Worm (Caenorhabditis elegans) whole organism, L4/young adult: ENCODE data around the gene egas-2.

Experiments
- W03F9.2 ChIP-seq: fragments of 150-350 bp; optimal IDR thresholded peaks from 2 replicates; lab custom pipeline; 2014; ENCODE audit warnings: missing biosample characterization, missing genetic modification characterization
- dao-5 ChIP-seq: sonication (generic microtip); optimal IDR thresholded peaks from 2 replicates; lab custom pipeline; 2016; ENCODE audit warnings: missing genotype, missing genetic modification characterization, moderate library complexity, missing compliant biosample characterization
- him-1 ChIP-seq: sonication (generic microtip); optimal IDR thresholded peaks from 2 replicates; lab custom pipeline; 2016; ENCODE audit warnings: missing genotype, missing genetic modification reagents, missing genetic modification characterization, missing compliant biosample characterization

The egas-2 gene

DNA sequence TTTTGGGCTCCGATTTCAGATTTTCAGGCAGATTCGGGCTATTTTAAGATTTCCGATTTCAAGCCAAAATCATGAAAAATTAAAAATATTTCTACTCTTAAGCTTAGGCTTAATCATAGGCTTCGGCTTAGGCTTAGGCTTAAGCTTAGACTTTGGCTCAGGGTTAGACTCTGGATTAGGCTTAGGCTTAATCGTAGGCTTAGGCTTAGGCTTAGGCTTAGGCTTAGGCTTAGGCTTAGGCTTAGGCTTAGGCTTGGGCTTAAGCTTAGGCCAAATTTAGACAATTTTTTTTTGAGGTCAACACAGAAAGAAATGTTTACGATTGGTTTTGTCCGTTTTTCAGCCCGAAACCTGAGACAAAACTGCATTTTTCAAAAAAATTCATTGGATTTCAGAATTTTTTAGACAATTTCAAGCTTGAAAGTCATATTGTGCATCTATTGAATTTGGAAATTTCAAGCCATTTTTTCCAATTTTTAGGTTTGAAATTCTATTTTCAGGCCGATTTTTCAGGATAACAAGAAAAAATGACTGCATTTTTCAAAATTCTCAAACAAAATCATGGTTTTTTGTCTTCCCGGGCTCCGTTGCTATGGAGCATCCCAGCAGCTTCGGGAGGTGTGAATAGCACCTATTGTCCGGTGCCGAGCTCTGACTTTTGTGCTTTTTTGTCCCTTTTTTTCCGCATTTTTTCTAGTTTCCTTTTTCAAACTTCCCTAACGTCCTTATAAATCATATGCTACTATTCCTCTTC is 10.4 kb upstream of the egas-2 start, which contains the start of gene egas-1:
Gene egas-1 (plus strand): TSS at position 704 of the 754 bp plus-strand sequence.
- TF ChIP-seq him-1 (tag; lab: Kevin White, UChicago): no peak
- TF ChIP-seq dao-5 (tag; lab: Kevin White, UChicago): no peak
- no peak for TF ChIP-seq W03F9.2 (tag; lab: Kevin White, UChicago)

DNA sequence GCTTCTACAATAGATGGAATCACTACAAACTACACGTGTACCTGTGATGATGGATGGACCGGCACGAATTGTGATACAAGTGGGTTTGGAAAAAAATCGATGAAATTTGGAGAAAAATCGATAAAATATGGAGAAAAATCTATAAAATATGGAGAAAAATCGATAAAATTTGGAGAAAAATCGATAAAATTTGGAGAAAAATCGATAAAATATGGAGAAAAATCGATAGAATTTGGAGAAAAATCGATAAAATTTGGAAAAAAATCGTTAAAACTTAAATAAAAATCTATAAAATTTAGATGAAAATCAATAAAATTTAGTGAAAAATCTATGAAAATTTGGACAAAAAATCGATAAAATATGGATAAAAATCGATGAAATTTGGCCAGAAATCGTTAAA is 5.9 kb upstream of the egas-2 start:
- TF ChIP-seq W03F9.2 (tag; lab: Kevin White, UChicago) (no peak), dao-5 (tag; lab: Kevin White, UChicago) (no peak), him-1 (tag; lab: Kevin White, UChicago) (no peak)

ce11 chrV:18656363-18656762 is 6.2 kb downstream of the egas-2 start:
- TF ChIP-seq W03F9.2 (tag; lab: Kevin White, UChicago) (no peak), dao-5 (tag; lab: Kevin White, UChicago) (no peak), him-1 (tag; lab: Kevin White, UChicago) (no peak)

- TF ChIP-seq him-1 (tag; lab: Kevin White, UChicago): no peak
- no peak for TF ChIP-seq W03F9.2 (tag; lab: Kevin White, UChicago)
- no peak for TF ChIP-seq dao-5 (tag; lab: Kevin White, UChicago)
Observed at ce11 chrV:18657391-18657790, 7.2 kb downstream of the egas-2 start.

DNA sequence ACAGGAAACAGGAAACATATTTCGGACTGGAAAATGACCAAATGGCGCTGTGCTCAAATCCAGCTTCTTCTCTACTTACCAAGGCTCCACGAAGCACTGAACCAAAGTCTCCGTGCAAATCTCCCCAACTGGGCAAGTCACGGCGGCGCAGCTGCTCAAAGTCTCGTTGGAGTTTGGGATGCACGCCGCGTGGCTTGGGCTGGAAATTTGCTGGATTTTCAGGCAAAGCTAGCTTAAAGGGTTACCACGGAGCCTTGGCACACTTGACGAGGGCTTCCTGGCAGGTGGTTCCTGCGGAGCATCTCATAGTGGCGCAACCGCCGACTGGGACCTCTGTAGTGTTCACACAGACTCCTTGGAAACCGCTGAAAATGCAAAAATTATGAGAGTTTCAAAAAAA is 8.8 kb downstream of the egas-2 start:
- TF ChIP-seq dao-5 (tag; lab: Kevin White, UChicago) (no peak), W03F9.2 (tag; lab: Kevin White, UChicago) (no peak), him-1 (tag; lab: Kevin White, UChicago) (no peak)

- TF ChIP-seq W03F9.2 (tag; lab: Kevin White, UChicago) (no peak), dao-5 (tag; lab: Kevin White, UChicago) (no peak), him-1 (tag; lab: Kevin White, UChicago) (no peak)
Observed at ce11 chrV:18662333-18662732, 12.2 kb downstream of the egas-2 start.

DNA sequence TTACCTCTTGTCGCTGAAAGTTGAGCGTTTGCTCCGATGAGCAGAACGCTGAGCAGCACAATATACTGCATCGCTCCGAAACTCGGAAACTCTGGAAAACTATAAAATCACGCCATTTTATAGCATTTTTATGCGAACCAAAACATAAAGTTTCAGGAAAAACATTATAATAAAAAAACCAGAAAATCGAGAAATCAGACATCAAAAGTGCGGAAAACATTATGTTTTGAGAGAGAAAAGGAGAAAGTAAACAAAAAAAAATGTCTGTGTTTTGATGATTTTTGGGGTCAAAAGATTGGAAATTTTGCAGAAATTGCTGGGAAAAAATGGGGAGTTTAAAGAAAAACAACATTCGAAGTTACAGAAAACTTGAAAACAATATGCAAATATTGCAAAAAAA is 13.9 kb downstream of the egas-2 start, which contains the start of gene Y69H2.3:
Gene Y69H2.3 (minus strand): TSS at position 101 of the 400 bp plus-strand sequence.
- TF ChIP-seq dao-5 (tag; lab: Kevin White, UChicago) (no peak), W03F9.2 (tag; lab: Kevin White, UChicago) (no peak), him-1 (tag; lab: Kevin White, UChicago) (no peak)

DNA sequence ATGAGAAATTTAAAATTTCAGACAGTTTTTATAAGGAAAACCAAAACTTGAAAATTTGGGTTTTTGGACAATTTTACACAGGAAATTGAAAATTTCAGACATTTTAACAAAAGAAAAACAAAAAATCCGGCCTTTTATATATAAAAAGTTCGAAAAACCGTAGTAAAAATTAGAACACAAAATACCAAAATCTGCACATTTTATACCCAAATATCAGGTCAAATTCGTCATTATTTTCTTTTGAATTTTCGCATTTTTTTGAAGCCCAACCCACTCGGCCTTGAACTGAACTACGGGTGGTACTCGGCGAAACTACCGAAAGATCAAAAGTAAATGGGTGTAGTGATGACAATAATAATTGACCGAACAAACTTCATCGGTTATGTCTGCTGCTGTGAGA is 17.0 kb downstream of the egas-2 start:
- no peak for TF ChIP-seq dao-5 (tag; lab: Kevin White, UChicago)
- TF ChIP-seq W03F9.2 (tag; lab: Kevin White, UChicago): no peak
- TF ChIP-seq him-1 (tag; lab: Kevin White, UChicago): no peak

- TF ChIP-seq dao-5 (tag; lab: Kevin White, UChicago): no peak
- no peak for TF ChIP-seq him-1 (tag; lab: Kevin White, UChicago)
- no peak for TF ChIP-seq W03F9.2 (tag; lab: Kevin White, UChicago)
Observed at ce11 chrV:18670017-18670416, 19.9 kb downstream of the egas-2 start, which contains the start of gene Y69H2.10. Y69H2.10 (plus strand) TSS chrV:18670317.

DNA sequence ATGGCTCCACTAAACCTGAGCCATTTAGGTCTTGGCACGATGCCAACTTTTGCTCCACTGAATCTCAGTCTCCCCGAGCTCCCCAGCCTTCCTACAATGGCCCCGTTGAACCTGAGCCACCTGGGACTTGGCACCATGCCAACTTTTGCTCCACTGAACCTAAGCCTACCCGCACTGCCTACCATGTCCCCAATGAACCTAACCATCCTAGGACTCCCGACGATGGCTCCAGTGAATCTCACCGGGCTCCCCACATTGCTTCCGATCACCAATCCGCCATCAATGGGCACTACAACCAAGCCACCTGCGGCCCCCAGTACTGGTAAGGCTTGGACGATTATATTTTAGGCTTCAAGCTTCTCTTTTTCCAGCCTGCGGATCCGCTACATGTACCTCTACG is 21.7 kb downstream of the egas-2 start:
- no peak for TF ChIP-seq W03F9.2 (tag; lab: Kevin White, UChicago)
- no peak for TF ChIP-seq dao-5 (tag; lab: Kevin White, UChicago)
- TF ChIP-seq him-1 (tag; lab: Kevin White, UChicago): no peak

ce11 chrV:18674367-18674766 is 24.2 kb downstream of the egas-2 start:
- TF ChIP-seq him-1 (tag; lab: Kevin White, UChicago): no peak
- no peak for TF ChIP-seq W03F9.2 (tag; lab: Kevin White, UChicago)
- no peak for TF ChIP-seq dao-5 (tag; lab: Kevin White, UChicago)

- TF ChIP-seq dao-5 (tag; lab: Kevin White, UChicago) (no peak), W03F9.2 (tag; lab: Kevin White, UChicago) (no peak), him-1 (tag; lab: Kevin White, UChicago) (no peak)
Observed at ce11 chrV:18684455-18684987, 34.4 kb downstream of the egas-2 start, which contains the start of gene Y69H2.17. Y69H2.17 (plus strand) TSS chrV:18684937.

- TF ChIP-seq him-1 (tag; lab: Kevin White, UChicago) (no peak), dao-5 (tag; lab: Kevin White, UChicago) (no peak), W03F9.2 (tag; lab: Kevin White, UChicago) (no peak)
Observed at ce11 chrV:18687361-18687760, 37.2 kb downstream of the egas-2 start.
